Worm (Caenorhabditis elegans): ENCODE results near the gene srg-26.

srg-26 gene

ce11 chrV:5330967-5331366, at the start of gene srg-26:
Gene srg-26, plus strand, starts transcription at chrV:5331267.
- TF ChIP-seq ceh-9 (tag; optimal IDR thresholded peaks at IDR 0.05) (no peak), pha-4 (tag; optimal IDR thresholded peaks at IDR 0.05) (no peak), skn-1 (tag; optimal IDR thresholded peaks at IDR 0.05) (no peak)

- peak; percentile 67 for TF ChIP-seq lsy-12 (tag; optimal IDR thresholded peaks at IDR 0.05)
- peak; percentile 10 for TF ChIP-seq nhr-43 (tag; optimal IDR thresholded peaks at IDR 0.05; ENCODE audit: poor library complexity, severe bottlenecking)
These were observed 46.6 kb upstream of the srg-26 start for ce11 chrV:5284270-5284980.

- TF ChIP-seq ceh-82 (tag; optimal IDR thresholded peaks at IDR 0.05) (no peak), unc-39 (tag; optimal IDR thresholded peaks at IDR 0.05) (no peak), fos-1 (tag; optimal IDR thresholded peaks at IDR 0.05) (no peak), nhr-237 (tag; optimal IDR thresholded peaks at IDR 0.05) (no peak), jun-1 (tag; optimal IDR thresholded peaks at IDR 0.05) (no peak), mdl-1 (tag; optimal IDR thresholded peaks at IDR 0.05) (no peak), pqm-1 (tag; optimal IDR thresholded peaks at IDR 0.05) (no peak), snpc-4 (tag; optimal IDR thresholded peaks at IDR 0.05) (no peak), ceh-9 (tag; optimal IDR thresholded peaks at IDR 0.05) (no peak), fkh-10 (GFP tag; optimal IDR thresholded peaks at IDR 0.05) (no peak), ZK546.5 (tag; optimal IDR thresholded peaks at IDR 0.05) (no peak), pha-4 (tag; optimal IDR thresholded peaks at IDR 0.05) (no peak), aly-2 (tag; optimal IDR thresholded peaks at IDR 0.05) (no peak), unc-62 (GFP tag; optimal IDR thresholded peaks at IDR 0.05) (no peak), fkh-2 (tag; optimal IDR thresholded peaks at IDR 0.05) (no peak), egl-5 (tag; optimal IDR thresholded peaks at IDR 0.05) (no peak), nhr-23 (tag; optimal IDR thresholded peaks at IDR 0.05) (no peak), hmg-11 (tag; optimal IDR thresholded peaks at IDR 0.05) (no peak)
These were observed 43.8 kb upstream of the srg-26 start, which contains the start of gene Y49G5A.1 for ce11 chrV:5287273-5287672. Gene Y49G5A.1, minus strand, starts transcription at chrV:5287373.

ce11 chrV:5288676-5289075, 42.4 kb upstream of the srg-26 start:
- TF ChIP-seq ztf-11 (tag; optimal IDR thresholded peaks at IDR 0.05) = no peak
- TF ChIP-seq nfya-1 (tag; optimal IDR thresholded peaks at IDR 0.05; ENCODE audit: insufficient read depth) = no peak
- no peak for TF ChIP-seq zag-1 (tag; optimal IDR thresholded peaks at IDR 0.05)
- TF ChIP-seq sea-2 (GFP tag; optimal IDR thresholded peaks at IDR 0.05) = no peak
- no peak for TF ChIP-seq R02D3.7 (tag; optimal IDR thresholded peaks at IDR 0.05)
- no peak for TF ChIP-seq egl-27 (tag; optimal IDR thresholded peaks at IDR 0.05)
- no peak for TF ChIP-seq unc-39 (tag; optimal IDR thresholded peaks at IDR 0.05)
- no peak for TF ChIP-seq daf-12 (tag; optimal IDR thresholded peaks at IDR 0.05)
- no peak for TF ChIP-seq lin-39 (tag; optimal IDR thresholded peaks at IDR 0.05)
- no peak for TF ChIP-seq fkh-2 (tag; optimal IDR thresholded peaks at IDR 0.05)

- TF ChIP-seq zag-1 (tag; optimal IDR thresholded peaks at IDR 0.05) (no peak), nfya-1 (tag; optimal IDR thresholded peaks at IDR 0.05; ENCODE audit: insufficient read depth) (peak; percentile 34), pqm-1 (tag; optimal IDR thresholded peaks at IDR 0.05) (no peak), egl-5 (tag; optimal IDR thresholded peaks at IDR 0.05) (peak; percentile 30), tbx-2 (tag; optimal IDR thresholded peaks at IDR 0.05) (no peak), ztf-11 (tag; optimal IDR thresholded peaks at IDR 0.05) (no peak), eor-1 (tag; optimal IDR thresholded peaks at IDR 0.05) (no peak), nhr-11 (tag; optimal IDR thresholded peaks at IDR 0.05) (no peak), lin-39 (tag; optimal IDR thresholded peaks at IDR 0.05) (peak; percentile 28)
These were observed 35.1 kb upstream of the srg-26 start for ce11 chrV:5295940-5296339.

- TF ChIP-seq nhr-12 (tag; optimal IDR thresholded peaks at IDR 0.05) (no peak), nhr-28 (tag; optimal IDR thresholded peaks at IDR 0.05) (no peak), ceh-28 (tag; optimal IDR thresholded peaks at IDR 0.05) (no peak), eor-1 (tag; optimal IDR thresholded peaks at IDR 0.05) (no peak), nhr-237 (tag; optimal IDR thresholded peaks at IDR 0.05) (no peak), lsy-12 (tag; optimal IDR thresholded peaks at IDR 0.05) (no peak), nhr-77 (tag; optimal IDR thresholded peaks at IDR 0.05) (no peak), unc-39 (tag; optimal IDR thresholded peaks at IDR 0.05) (no peak), lin-39 (tag; optimal IDR thresholded peaks at IDR 0.05) (no peak), skn-1 (tag; optimal IDR thresholded peaks at IDR 0.05) (no peak), nhr-76 (tag; optimal IDR thresholded peaks at IDR 0.05) (no peak), nhr-23 (tag; optimal IDR thresholded peaks at IDR 0.05) (no peak), pqm-1 (tag; optimal IDR thresholded peaks at IDR 0.05) (no peak), elt-1 (tag; optimal IDR thresholded peaks at IDR 0.05) (no peak), ceh-82 (tag; optimal IDR thresholded peaks at IDR 0.05) (no peak), unc-62 (GFP tag; optimal IDR thresholded peaks at IDR 0.05) (no peak), fkh-2 (tag; optimal IDR thresholded peaks at IDR 0.05) (no peak), elt-2 (tag; optimal IDR thresholded peaks at IDR 0.05) (no peak)
These were observed 33.3 kb upstream of the srg-26 start for ce11 chrV:5297740-5298139.
